Fruit fly (Drosophila melanogaster) S2 (cell line): Measurements from ENCODE around the gene amrt.

Experiments used
- CG8478 ChIP-seq: fragments of >200 bp; optimal IDR thresholded peaks from 2 replicates; lab custom pipeline; 2018
- CTCF ChIP-seq, 2 experiments: fragments of >200 bp; optimal IDR thresholded peaks; 2 replicates each; lab custom pipeline; 2018

DNA sequence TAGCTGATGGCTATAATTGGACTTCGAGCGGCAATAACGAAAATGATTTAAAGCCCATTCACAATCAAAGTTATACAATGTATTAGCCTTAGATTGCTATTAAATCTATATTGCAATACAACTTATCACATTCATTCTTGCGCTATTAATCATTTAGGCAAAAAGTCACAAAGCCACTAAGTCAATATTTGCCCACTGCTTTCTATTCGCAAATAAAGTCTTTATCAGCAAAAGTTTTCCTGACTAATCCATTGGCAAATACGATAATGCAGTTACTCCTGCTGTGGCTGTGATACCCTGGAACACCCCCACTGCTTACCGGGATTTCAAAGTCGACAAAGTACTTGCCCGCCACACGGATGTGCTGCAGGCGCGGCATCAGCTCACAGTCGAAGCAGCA, 31.8 kb downstream of the amrt start:
- TF ChIP-seq CG8478 (lab: Kevin White, UChicago): no peak
- TF ChIP-seq CTCF (optimal IDR thresholded peaks at IDR 0.05; lab: Kevin White, UChicago): no peak
